Fruit fly (Drosophila melanogaster) whole organism, pupa: ENCODE measurements around the gene CG11309.
A peak's percentile ranks its signal among the peaks of the same experiment; 100 is the strongest.

Experiments used
- CG12605 ChIP-seq: fragments of 200-800 bp; sonication (Bioruptor generic); IDR thresholded peaks from 2 replicates; pipeline ENCODE4 v1.3.6; 2022; ENCODE audit warnings: missing biosample characterization, missing genetic modification characterization
- CG17806 ChIP-seq: fragments of 200-800 bp; sonication (Bioruptor generic); optimal IDR thresholded peaks from 2 replicates; lab custom pipeline; 2018; ENCODE audit warnings: missing biosample characterization, mild to moderate bottlenecking, missing genetic modification characterization, moderate library complexity
- CG34367 ChIP-seq: fragments of 200-800 bp; sonication (Bioruptor generic); optimal IDR thresholded peaks from 2 replicates; lab custom pipeline; 2018; ENCODE audit warnings: missing biosample characterization, mild to moderate bottlenecking, missing genetic modification characterization
- CG4496 ChIP-seq: fragments of 200-800 bp; sonication (Bioruptor generic); IDR thresholded peaks from 3 replicates; pipeline ENCODE4 v1.3.6; 2022; ENCODE audit warnings: missing biosample characterization, missing genetic modification characterization
- CG8301 ChIP-seq: fragments of 200-800 bp; sonication (Bioruptor generic); optimal IDR thresholded peaks from 2 replicates; lab custom pipeline; 2018; ENCODE audit warnings: missing biosample characterization, mild to moderate bottlenecking, missing genetic modification characterization
- CG9948 ChIP-seq: fragments of 200-800 bp; sonication (Bioruptor generic); optimal IDR thresholded peaks from 2 replicates; lab custom pipeline; 2018; ENCODE audit warnings: missing biosample characterization, mild to moderate bottlenecking, missing genetic modification characterization, moderate library complexity
- D1 ChIP-seq: fragments of 200-800 bp; sonication (Bioruptor generic); optimal IDR thresholded peaks from 2 replicates; lab custom pipeline; 2018; ENCODE audit warnings: missing biosample characterization, mild to moderate bottlenecking, missing genetic modification characterization, moderate library complexity
- EcR ChIP-seq: fragments of 200-800 bp; sonication (Bioruptor generic); optimal IDR thresholded peaks from 3 replicates; lab custom pipeline; 2019; ENCODE audit warnings: missing biosample characterization, missing genetic modification characterization, mild to moderate bottlenecking, moderate library complexity, missing genetic modification reagents
- Ets98B ChIP-seq: fragments of 200-800 bp; sonication (Bioruptor generic); IDR thresholded peaks from 2 replicates; pipeline ENCODE4 v1.3.6; 2022; ENCODE audit warnings: missing biosample characterization, missing genetic modification characterization
- Pif1B ChIP-seq: fragments of 200-800 bp; sonication (Bioruptor generic); optimal IDR thresholded peaks from 3 replicates; lab custom pipeline; 2016; ENCODE audit warnings: missing biosample characterization, missing genetic modification characterization
- Snoo ChIP-seq: fragments of 200-800 bp; sonication (Bioruptor generic); optimal IDR thresholded peaks from 3 replicates; lab custom pipeline; 2017; ENCODE audit warnings: missing biosample characterization, mild to moderate bottlenecking, missing genetic modification characterization, inconsistent platforms
- fd96Ca ChIP-seq: fragments of 200-800 bp; sonication (Bioruptor generic); IDR thresholded peaks from 3 replicates; pipeline ENCODE4 v1.3.6; 2022; ENCODE audit warnings: missing biosample characterization, missing genetic modification characterization
- rn ChIP-seq: fragments of 200-800 bp; sonication (Bioruptor generic); IDR thresholded peaks from 2 replicates; pipeline ENCODE4 v1.3.6; 2022; ENCODE audit warnings: missing biosample characterization, missing genetic modification characterization

- no peak for TF ChIP-seq CG17806 (tag; lab: Kevin White, UChicago)
- peak; percentile 10 for TF ChIP-seq Pif1B (GFP tag; lab: Kevin White, UChicago)
- no peak for TF ChIP-seq CG34367 (tag; lab: Kevin White, UChicago)
- no peak for TF ChIP-seq CG9948 (tag; lab: Kevin White, UChicago)
- peak; percentile 68 for TF ChIP-seq fd96Ca (GFP tag; lab: Robert Waterston, UW)
- peak; percentile 69 for TF ChIP-seq CG4496 (GFP tag; lab: Robert Waterston, UW)
- TF ChIP-seq EcR (GFP tag; lab: Kevin White, UChicago) = no peak
- TF ChIP-seq CG8301 (tag; lab: Kevin White, UChicago) = no peak
- TF ChIP-seq Ets98B (GFP tag; lab: Robert Waterston, UW) = no peak; the same call in 1 of the 2 replicates
- no peak for TF ChIP-seq D1
- TF ChIP-seq CG12605 (GFP tag; lab: Robert Waterston, UW) = no peak
- no peak for TF ChIP-seq Snoo
- TF ChIP-seq rn (GFP tag; lab: Robert Waterston, UW) = no peak
Observed at dm6 chr3L:21348983-21349432, 44.5 kb upstream of the CG11309 start, which contains the start of gene ebd2.
